Worm (Caenorhabditis elegans) whole organism, L2 larva: ENCODE results near the gene C47A4.1.

Source experiments
- C34F6.9 ChIP-seq: fragments of 150-350 bp; optimal IDR thresholded peaks from 2 replicates; lab custom pipeline; 2014; ENCODE audit warnings: missing biosample characterization, missing genetic modification characterization
- F13H6.1 ChIP-seq: sonication (generic microtip); optimal IDR thresholded peaks from 2 replicates; lab custom pipeline; 2016; ENCODE audit warnings: missing genetic modification characterization, missing compliant biosample characterization
- R02D3.7 ChIP-seq: fragments of 150-350 bp; optimal IDR thresholded peaks from 2 replicates; lab custom pipeline; 2014; ENCODE audit warnings: missing biosample characterization, missing genetic modification characterization
- Y55F3AM.14 ChIP-seq: fragments of 200-800 bp; sonication (Bioruptor generic); optimal IDR thresholded peaks from 2 replicates; lab custom pipeline; 2018; ENCODE audit warnings: mild to moderate bottlenecking, missing genetic modification characterization, missing compliant biosample characterization
- ZK546.5 ChIP-seq: sonication (generic microtip); optimal IDR thresholded peaks from 2 replicates; lab custom pipeline; 2017; ENCODE audit warnings: missing biosample characterization, missing genetic modification characterization
- alr-1 ChIP-seq: fragments of 150-350 bp; optimal IDR thresholded peaks from 2 replicates; lab custom pipeline; 2014; ENCODE audit warnings: missing biosample characterization, missing genetic modification characterization
- aly-2 ChIP-seq: fragments of 150-350 bp; optimal IDR thresholded peaks from 2 replicates; lab custom pipeline; 2014; ENCODE audit warnings: missing biosample characterization, missing genetic modification characterization
- ama-1 ChIP-seq: fragments of 150-350 bp; optimal IDR thresholded peaks from 2 replicates; lab custom pipeline; 2018; ENCODE audit warnings: inconsistent platforms
- blmp-1 ChIP-seq: sonication (generic microtip); optimal IDR thresholded peaks from 2 replicates; lab custom pipeline; 2017; ENCODE audit warnings: missing genetic modification characterization, mild to moderate bottlenecking, missing compliant biosample characterization, antibody characterized with exemption, moderate library complexity; ENCODE audit not compliant: insufficient read depth
- ceh-16 ChIP-seq: fragments of 150-350 bp; optimal IDR thresholded peaks from 2 replicates; lab custom pipeline; 2014; ENCODE audit warnings: missing biosample characterization, missing genetic modification characterization
- crh-2 ChIP-seq: sonication (generic microtip); optimal IDR thresholded peaks from 2 replicates; lab custom pipeline; 2017; ENCODE audit warnings: missing biosample characterization, missing genetic modification characterization
- dmd-4 ChIP-seq: sonication (generic microtip); optimal IDR thresholded peaks from 2 replicates; lab custom pipeline; 2017; ENCODE audit warnings: missing biosample characterization, missing genetic modification characterization
- egl-27 ChIP-seq: sonication (generic microtip); optimal IDR thresholded peaks from 3 replicates; lab custom pipeline; 2017; ENCODE audit warnings: missing biosample characterization, missing genetic modification reagents, missing genetic modification characterization
- elt-1 ChIP-seq: fragments of 150-350 bp; optimal IDR thresholded peaks from 2 replicates; lab custom pipeline; 2014; ENCODE audit warnings: missing biosample characterization, missing genetic modification characterization
- fos-1 ChIP-seq: fragments of 150-350 bp; optimal IDR thresholded peaks from 2 replicates; lab custom pipeline; 2014; ENCODE audit warnings: missing biosample characterization, missing genetic modification characterization
- gmeb-1 ChIP-seq: fragments of 150-350 bp; optimal IDR thresholded peaks from 2 replicates; lab custom pipeline; 2014; ENCODE audit warnings: missing biosample characterization, missing genetic modification characterization
- lin-11 ChIP-seq: fragments of 150-350 bp; sonication (generic microtip); optimal IDR thresholded peaks from 2 replicates; lab custom pipeline; 2014; ENCODE audit warnings: missing biosample characterization, missing genetic modification characterization, inconsistent platforms, mixed read lengths
- lin-13 ChIP-seq: fragments of 150-350 bp; optimal IDR thresholded peaks from 2 replicates; lab custom pipeline; 2014; ENCODE audit warnings: missing biosample characterization, missing genetic modification reagents, missing genetic modification characterization
- lsy-2 ChIP-seq, 2 experiments: fragments of 150-350 bp in 1 of 2; sonication (generic microtip) in 1 of 2; optimal IDR thresholded peaks; 2 replicates each; lab custom pipeline; 2014 to 2017; ENCODE audit warnings: missing biosample characterization in 2 of 2, missing genetic modification characterization in 2 of 2
- mab-5 ChIP-seq: fragments of 150-350 bp; optimal IDR thresholded peaks from 2 replicates; lab custom pipeline; 2014; ENCODE audit warnings: missing biosample characterization, missing genetic modification characterization
- mbf-1 ChIP-seq: sonication (generic microtip); optimal IDR thresholded peaks from 2 replicates; lab custom pipeline; 2017; ENCODE audit warnings: missing biosample characterization, missing genetic modification characterization
- mdl-1 ChIP-seq, 2 experiments: fragments of 150-350 bp in 1 of 2; sonication (generic microtip) in 1 of 2; optimal IDR thresholded peaks; 2 replicates each; lab custom pipeline; 2017; ENCODE audit warnings: missing biosample characterization in 2 of 2, missing genetic modification characterization in 2 of 2
- nhr-10 ChIP-seq: sonication (generic microtip); optimal IDR thresholded peaks from 2 replicates; lab custom pipeline; 2017; ENCODE audit warnings: missing biosample characterization, missing genetic modification characterization
- nhr-11 ChIP-seq: fragments of 150-350 bp; optimal IDR thresholded peaks from 2 replicates; lab custom pipeline; 2014; ENCODE audit warnings: missing biosample characterization, missing genetic modification characterization
- nhr-129 ChIP-seq: fragments of 150-350 bp; optimal IDR thresholded peaks from 2 replicates; lab custom pipeline; 2014; ENCODE audit warnings: missing biosample characterization, missing genetic modification characterization
- nhr-21 ChIP-seq: fragments of 150-350 bp; optimal IDR thresholded peaks from 2 replicates; lab custom pipeline; 2014; ENCODE audit warnings: missing biosample characterization, missing genetic modification characterization
- nhr-23 ChIP-seq: fragments of 150-350 bp; optimal IDR thresholded peaks from 2 replicates; lab custom pipeline; 2014; ENCODE audit warnings: missing biosample characterization, missing genetic modification reagents, missing genetic modification characterization
- nhr-237 ChIP-seq: fragments of 150-350 bp; optimal IDR thresholded peaks from 2 replicates; lab custom pipeline; 2014; ENCODE audit warnings: missing biosample characterization, missing genetic modification characterization
- nhr-77 ChIP-seq: fragments of 150-350 bp; optimal IDR thresholded peaks from 2 replicates; lab custom pipeline; 2014; ENCODE audit warnings: missing biosample characterization, missing genetic modification characterization
- peb-1 ChIP-seq: fragments of 150-350 bp; optimal IDR thresholded peaks from 2 replicates; lab custom pipeline; 2014; ENCODE audit warnings: missing biosample characterization, missing genetic modification characterization
- sem-4 ChIP-seq: fragments of 150-350 bp; optimal IDR thresholded peaks from 2 replicates; lab custom pipeline; 2014; ENCODE audit warnings: missing biosample characterization, missing genetic modification reagents, missing genetic modification characterization
- skn-1 ChIP-seq: sonication (generic microtip); optimal IDR thresholded peaks from 2 replicates; lab custom pipeline; 2017; ENCODE audit warnings: missing biosample characterization, missing genetic modification characterization
- sma-3 ChIP-seq: sonication (generic microtip); optimal IDR thresholded peaks from 2 replicates; lab custom pipeline; 2016; ENCODE audit warnings: missing genetic modification reagents, missing genetic modification characterization, missing compliant biosample characterization
- sma-9 ChIP-seq, 2 experiments: fragments of 150-350 bp in 1 of 2; sonication (generic microtip) in 1 of 2; optimal IDR thresholded peaks; 2 replicates each; lab custom pipeline; 2014 to 2016; ENCODE audit warnings: missing genetic modification characterization in 2 of 2, mild to moderate bottlenecking in 1 of 2, missing biosample characterization in 1 of 2, missing compliant biosample characterization in 1 of 2, missing genetic modification reagents in 1 of 2, moderate library complexity in 1 of 2
- snpc-4 ChIP-seq: fragments of 150-350 bp; optimal IDR thresholded peaks from 2 replicates; lab custom pipeline; 2014; ENCODE audit warnings: missing biosample characterization, missing genetic modification characterization
- unc-39 ChIP-seq: fragments of 150-350 bp; optimal IDR thresholded peaks from 2 replicates; lab custom pipeline; 2014; ENCODE audit warnings: missing biosample characterization, missing genetic modification characterization
- unc-62 ChIP-seq: fragments of 150-350 bp; optimal IDR thresholded peaks from 2 replicates; lab custom pipeline; 2014; ENCODE audit warnings: missing biosample characterization, missing genetic modification reagents, missing genetic modification characterization
- zag-1 ChIP-seq: fragments of 150-350 bp; optimal IDR thresholded peaks from 2 replicates; lab custom pipeline; 2014; ENCODE audit warnings: missing biosample characterization, missing genetic modification characterization
- ztf-1 ChIP-seq: fragments of 200-800 bp; sonication (Bioruptor generic); conservative IDR thresholded peaks from 2 replicates; pipeline ENCODE4 v1.3.6; 2022; ENCODE audit warnings: missing genetic modification characterization, missing compliant biosample characterization
- ztf-11 ChIP-seq: sonication (generic microtip); optimal IDR thresholded peaks from 2 replicates; lab custom pipeline; 2017; ENCODE audit warnings: missing biosample characterization, missing genetic modification characterization
- ztf-4 ChIP-seq: fragments of 150-350 bp; optimal IDR thresholded peaks from 2 replicates; lab custom pipeline; 2014; ENCODE audit warnings: missing biosample characterization, missing genetic modification characterization

The C47A4.1 gene

ce11 chrIV:13716735-13717134 lies 556 bp upstream of the C47A4.1 start:
- TF ChIP-seq sma-9 (GFP tag; optimal IDR thresholded peaks at IDR 0.05; lab: Kevin White, UChicago) (no peak), sma-9 (tag; optimal IDR thresholded peaks at IDR 0.05; lab: Kevin White, UChicago) (no peak), nhr-129 (tag; lab: Kevin White, UChicago) (peak; percentile 33), ceh-16 (tag; lab: Kevin White, UChicago) (peak; percentile 63)

ce11 chrIV:13710367-13710766 lies 5.8 kb downstream of the C47A4.1 start:
- no peak for TF ChIP-seq nhr-21 (tag; lab: Kevin White, UChicago)
- TF ChIP-seq ama-1 (lab: Kevin White, UChicago), result no peak
- no peak for TF ChIP-seq sma-3 (GFP tag; lab: Kevin White, UChicago)
- no peak for TF ChIP-seq egl-27 (tag; lab: Kevin White, UChicago)
- TF ChIP-seq nhr-10 (tag; lab: Kevin White, UChicago), result no peak
- TF ChIP-seq nhr-11 (tag; lab: Kevin White, UChicago), result no peak
- TF ChIP-seq dmd-4 (tag; lab: Kevin White, UChicago), result no peak
- TF ChIP-seq zag-1 (tag; lab: Kevin White, UChicago), result no peak
- TF ChIP-seq skn-1 (tag; lab: Kevin White, UChicago), result no peak
- TF ChIP-seq C34F6.9 (tag; lab: Kevin White, UChicago), result no peak
- no peak for TF ChIP-seq ztf-1 (GFP tag; lab: Robert Waterston, UW)
- TF ChIP-seq mab-5 (tag; lab: Kevin White, UChicago), result no peak
- TF ChIP-seq ztf-11, result no peak
- TF ChIP-seq nhr-237 (tag; lab: Kevin White, UChicago), result no peak

- no peak for TF ChIP-seq ztf-11
- TF ChIP-seq nhr-77 (tag; lab: Kevin White, UChicago), result no peak
- no peak for TF ChIP-seq elt-1 (tag; lab: Kevin White, UChicago)
These were observed 7.0 kb downstream of the C47A4.1 start for ce11 chrIV:13709069-13709640.

ce11 chrIV:13707894-13708293 lies 8.3 kb downstream of the C47A4.1 start:
- no peak for TF ChIP-seq skn-1 (tag; lab: Kevin White, UChicago)
- TF ChIP-seq F13H6.1 (tag; lab: Kevin White, UChicago), result peak; percentile 40
- no peak for TF ChIP-seq mbf-1
- TF ChIP-seq lin-11 (tag; lab: Kevin White, UChicago), result no peak
- no peak for TF ChIP-seq zag-1 (tag; lab: Kevin White, UChicago)
- no peak for TF ChIP-seq aly-2
- no peak for TF ChIP-seq nhr-11 (tag; lab: Kevin White, UChicago)
- no peak for TF ChIP-seq mab-5 (tag; lab: Kevin White, UChicago)
- peak; percentile 21 for TF ChIP-seq gmeb-1
- TF ChIP-seq sma-3 (GFP tag; lab: Kevin White, UChicago), result peak; percentile 8
- no peak for TF ChIP-seq sem-4 (tag; lab: Kevin White, UChicago)
- TF ChIP-seq fos-1, result peak; percentile 60
- TF ChIP-seq dmd-4 (tag; lab: Kevin White, UChicago), result no peak
- TF ChIP-seq mdl-1 (tag; optimal IDR thresholded peaks at IDR 0.05; lab: Kevin White, UChicago), result no peak
- peak; percentile 48 for TF ChIP-seq nhr-129 (tag; lab: Kevin White, UChicago)
- TF ChIP-seq unc-39 (tag; lab: Kevin White, UChicago), result no peak
- TF ChIP-seq ceh-16 (tag; lab: Kevin White, UChicago), result no peak
- peak; percentile 64 for TF ChIP-seq crh-2 (tag; lab: Kevin White, UChicago)
- no peak for TF ChIP-seq nhr-21 (tag; lab: Kevin White, UChicago)
- no peak for TF ChIP-seq nhr-10 (tag; lab: Kevin White, UChicago)

- no peak for TF ChIP-seq mbf-1
- no peak for TF ChIP-seq F13H6.1 (tag; lab: Kevin White, UChicago)
- TF ChIP-seq aly-2, result no peak
- no peak for TF ChIP-seq elt-1 (tag; lab: Kevin White, UChicago)
- TF ChIP-seq ztf-4 (tag; lab: Kevin White, UChicago), result no peak
- TF ChIP-seq alr-1, result no peak
- TF ChIP-seq snpc-4 (tag; lab: Kevin White, UChicago), result no peak
- no peak for TF ChIP-seq nhr-23
- TF ChIP-seq lsy-2 (tag; optimal IDR thresholded peaks at IDR 0.05; lab: Kevin White, UChicago), result peak in 1 of 2 experiments; percentile 61
- TF ChIP-seq nhr-237 (tag; lab: Kevin White, UChicago), result no peak
- peak; percentile 63 for TF ChIP-seq fos-1
- TF ChIP-seq nhr-129 (tag; lab: Kevin White, UChicago), result peak; percentile 74
- no peak for TF ChIP-seq skn-1 (tag; lab: Kevin White, UChicago)
- peak; percentile 11 for TF ChIP-seq C34F6.9 (tag; lab: Kevin White, UChicago)
- peak; percentile 95 for TF ChIP-seq mab-5 (tag; lab: Kevin White, UChicago)
- no peak for TF ChIP-seq mdl-1 (tag; optimal IDR thresholded peaks at IDR 0.05; lab: Kevin White, UChicago)
- no peak for TF ChIP-seq ztf-1 (GFP tag; lab: Robert Waterston, UW)
- TF ChIP-seq R02D3.7 (tag; lab: Kevin White, UChicago), result no peak
- TF ChIP-seq lin-13 (GFP tag; lab: Kevin White, UChicago), result no peak
- no peak for TF ChIP-seq Y55F3AM.14 (GFP tag; lab: Kevin White, UChicago)
- TF ChIP-seq unc-62 (GFP tag; lab: Kevin White, UChicago), result peak; percentile 72
- TF ChIP-seq ZK546.5 (tag; lab: Kevin White, UChicago), result no peak
- no peak for TF ChIP-seq unc-39 (tag; lab: Kevin White, UChicago)
- TF ChIP-seq blmp-1 (tag; lab: Kevin White, UChicago), result peak; percentile 74
- TF ChIP-seq egl-27 (tag; lab: Kevin White, UChicago), result peak; percentile 60
- TF ChIP-seq peb-1 (tag; lab: Kevin White, UChicago), result no peak
- TF ChIP-seq dmd-4 (tag; lab: Kevin White, UChicago), result no peak
These were observed 12.3 kb downstream of the C47A4.1 start, which contains the start of gene tlp-1 for ce11 chrIV:13703828-13704425. Gene tlp-1, minus strand, starts transcription at chrIV:13704082.
